Fruit fly (Drosophila melanogaster) whole organism, embryonic: ENCODE results near the gene CG1951.
A peak's percentile ranks its signal among the peaks of the same experiment; 100 is the strongest.

Experiments used
- Asciz ChIP-seq: fragments of 200-800 bp; sonication (Bioruptor generic); optimal IDR thresholded peaks from 2 replicates; lab custom pipeline; 2017; ENCODE audit warnings: missing biosample characterization, mild to moderate bottlenecking, missing genetic modification characterization, missing genetic modification reagents
- B-H2 ChIP-seq: fragments of 200-800 bp; sonication (Bioruptor generic); optimal IDR thresholded peaks from 2 replicates; lab custom pipeline; 2018; ENCODE audit warnings: missing biosample characterization, mild to moderate bottlenecking, missing genetic modification characterization
- CG10274 ChIP-seq: fragments of 200-800 bp; sonication (Bioruptor generic); optimal IDR thresholded peaks from 3 replicates; lab custom pipeline; 2017; ENCODE audit warnings: missing biosample characterization, mild to moderate bottlenecking, missing genetic modification characterization
- CG11398 ChIP-seq: fragments of 200-800 bp; sonication (Bioruptor generic); optimal IDR thresholded peaks from 2 replicates; lab custom pipeline; 2016; ENCODE audit warnings: missing biosample characterization, missing genetic modification characterization
- CG11696 ChIP-seq: fragments of 200-800 bp; sonication (Bioruptor generic); IDR thresholded peaks from 2 replicates; pipeline ENCODE4 v1.3.6; 2022; ENCODE audit warnings: missing biosample characterization, missing genetic modification characterization
- CG12155 ChIP-seq: fragments of 200-800 bp; sonication (Bioruptor generic); optimal IDR thresholded peaks from 3 replicates; lab custom pipeline; 2016; ENCODE audit warnings: missing biosample characterization, missing genetic modification characterization
- CG12219 ChIP-seq: fragments of 200-800 bp; sonication (Bioruptor generic); optimal IDR thresholded peaks from 3 replicates; lab custom pipeline; 2018; ENCODE audit warnings: missing biosample characterization, mild to moderate bottlenecking, missing genetic modification characterization
- CG12744 ChIP-seq: fragments of 200-800 bp; sonication (Bioruptor generic); optimal IDR thresholded peaks from 2 replicates; lab custom pipeline; 2016; ENCODE audit warnings: missing biosample characterization, missing genetic modification characterization
- CG13123 ChIP-seq: fragments of 200-800 bp; sonication (Bioruptor generic); optimal IDR thresholded peaks from 2 replicates; lab custom pipeline; 2016; ENCODE audit warnings: missing biosample characterization, missing genetic modification characterization
- CG13296 ChIP-seq: fragments of 200-800 bp; sonication (Bioruptor generic); optimal IDR thresholded peaks from 3 replicates; lab custom pipeline; 2018; ENCODE audit warnings: missing biosample characterization, mild to moderate bottlenecking, missing genetic modification characterization
- CG1603 ChIP-seq: fragments of 200-800 bp; sonication (Bioruptor generic); optimal IDR thresholded peaks from 2 replicates; lab custom pipeline; 2019; ENCODE audit warnings: missing biosample characterization, mild to moderate bottlenecking, missing genetic modification characterization, moderate library complexity
- CG16779 ChIP-seq: fragments of 200-800 bp; sonication (Bioruptor generic); IDR thresholded peaks from 2 replicates; pipeline ENCODE4 v1.3.6; 2022; ENCODE audit warnings: missing biosample characterization, missing genetic modification characterization
- CG2678 ChIP-seq: fragments of 200-800 bp; sonication (Bioruptor generic); optimal IDR thresholded peaks from 3 replicates; lab custom pipeline; 2019; ENCODE audit warnings: missing biosample characterization, mild to moderate bottlenecking, missing genetic modification characterization, moderate library complexity
- CG3065 ChIP-seq: fragments of 200-800 bp; sonication (Bioruptor generic); optimal IDR thresholded peaks from 2 replicates; lab custom pipeline; 2016; ENCODE audit warnings: missing biosample characterization, missing genetic modification characterization
- CG3838 ChIP-seq: fragments of 200-800 bp; sonication (Bioruptor generic); optimal IDR thresholded peaks from 3 replicates; lab custom pipeline; 2016; ENCODE audit warnings: missing biosample characterization, missing genetic modification characterization
- CG6175 ChIP-seq: fragments of 200-800 bp; sonication (Bioruptor generic); IDR thresholded peaks from 3 replicates; pipeline ENCODE4 v1.3.6; 2022; ENCODE audit warnings: missing biosample characterization, missing genetic modification characterization
- CG6765 ChIP-seq: fragments of 200-800 bp; sonication (Bioruptor generic); optimal IDR thresholded peaks from 3 replicates; lab custom pipeline; 2017; ENCODE audit warnings: missing biosample characterization, mild to moderate bottlenecking, missing genetic modification characterization
- CG7928 ChIP-seq: fragments of 200-800 bp; sonication (Bioruptor generic); optimal IDR thresholded peaks from 2 replicates; lab custom pipeline; 2017; ENCODE audit warnings: missing biosample characterization, mild to moderate bottlenecking, missing genetic modification characterization
- CG8089 ChIP-seq: fragments of 200-800 bp; sonication (Bioruptor generic); optimal IDR thresholded peaks from 3 replicates; lab custom pipeline; 2016; ENCODE audit warnings: missing biosample characterization, missing genetic modification characterization
- CG8924 ChIP-seq: fragments of 200-800 bp; optimal IDR thresholded peaks from 3 replicates; lab custom pipeline; 2019; ENCODE audit warnings: missing biosample characterization, mild to moderate bottlenecking, missing genetic modification characterization, moderate library complexity
- CG9876 ChIP-seq: fragments of 200-800 bp; sonication (Bioruptor generic); optimal IDR thresholded peaks from 2 replicates; lab custom pipeline; 2016; ENCODE audit warnings: missing biosample characterization, missing genetic modification characterization
- Dfd ChIP-seq, 2 experiments: fragments of >200 bp; optimal IDR thresholded peaks; 2 replicates each; lab custom pipeline; 2017; ENCODE audit warnings: missing biosample characterization in 2 of 2, missing genetic modification characterization in 2 of 2
- Drgx ChIP-seq: fragments of 200-800 bp; sonication (Bioruptor generic); IDR thresholded peaks from 2 replicates; pipeline ENCODE4 v1.3.6; 2022; ENCODE audit warnings: missing biosample characterization, missing genetic modification characterization
- HHEX ChIP-seq: fragments of 200-800 bp; sonication (Bioruptor generic); optimal IDR thresholded peaks from 3 replicates; lab custom pipeline; 2017; ENCODE audit warnings: missing biosample characterization, mild to moderate bottlenecking, missing genetic modification characterization, missing genetic modification reagents
- MESR4 ChIP-seq: fragments of 200-800 bp; sonication (Bioruptor generic); optimal IDR thresholded peaks from 2 replicates; lab custom pipeline; 2018; ENCODE audit warnings: missing biosample characterization, mild to moderate bottlenecking, missing genetic modification characterization, moderate library complexity
- Pdp1 ChIP-seq, 2 experiments: fragments of 200-800 bp; sonication (Bioruptor generic); optimal IDR thresholded peaks; 3 replicates each; lab custom pipeline; 2016; ENCODE audit warnings: missing biosample characterization in 2 of 2, missing genetic modification characterization in 2 of 2, mild to moderate bottlenecking in 1 of 2, moderate library complexity in 1 of 2
- Sin3A ChIP-seq: fragments of >200 bp; optimal IDR thresholded peaks from 2 replicates; lab custom pipeline; 2018
- Six4 ChIP-seq: fragments of 200-800 bp; sonication (Bioruptor generic); optimal IDR thresholded peaks from 2 replicates; lab custom pipeline; 2016; ENCODE audit warnings: missing biosample characterization, missing genetic modification characterization
- ato ChIP-seq: fragments of 200-800 bp; sonication (Bioruptor generic); IDR thresholded peaks from 2 replicates; pipeline ENCODE4 v1.3.6; 2022; ENCODE audit warnings: missing biosample characterization, missing genetic modification characterization; ENCODE audit not compliant: partially characterized antibody
- bigmax ChIP-seq: fragments of 200-800 bp; sonication (Bioruptor generic); optimal IDR thresholded peaks from 2 replicates; lab custom pipeline; 2018; ENCODE audit warnings: missing biosample characterization, mild to moderate bottlenecking, missing genetic modification characterization
- chif ChIP-seq, 2 experiments: fragments of 200-800 bp; sonication (Bioruptor generic); optimal IDR thresholded peaks; 3 replicates each; lab custom pipeline; 2016; ENCODE audit warnings: missing biosample characterization in 2 of 2, missing genetic modification characterization in 2 of 2
- chinmo ChIP-seq: fragments of 200-800 bp; sonication (Bioruptor generic); IDR thresholded peaks from 4 replicates; pipeline ENCODE4 v1.3.6; 2022; ENCODE audit warnings: missing biosample characterization, missing genetic modification characterization; ENCODE audit not compliant: partially characterized antibody
- chm ChIP-seq: fragments of 200-800 bp; sonication (Bioruptor generic); IDR thresholded peaks from 2 replicates; pipeline ENCODE4 v1.3.6; 2022; ENCODE audit warnings: missing biosample characterization, missing genetic modification characterization
- dpn ChIP-seq, 2 experiments: fragments of 200-800 bp; sonication (Bioruptor generic); optimal IDR thresholded peaks; 3 replicates each; lab custom pipeline; 2016; ENCODE audit warnings: missing biosample characterization in 2 of 2, missing genetic modification characterization in 2 of 2
- fu2 ChIP-seq: fragments of 200-800 bp; sonication (Bioruptor generic); optimal IDR thresholded peaks from 2 replicates; lab custom pipeline; 2016; ENCODE audit warnings: missing biosample characterization, missing genetic modification characterization
- gt ChIP-seq: fragments of 200-800 bp; sonication (Bioruptor generic); IDR thresholded peaks from 2 replicates; pipeline ENCODE4 v1.3.6; 2022; ENCODE audit warnings: missing biosample characterization, missing genetic modification characterization
- hkb ChIP-seq, 2 experiments: fragments of 200-800 bp in 1 of 2; fragments of >200 bp in 1 of 2; sonication (Bioruptor generic) in 1 of 2; IDR thresholded peaks in 1 of 2; optimal IDR thresholded peaks in 1 of 2; 2 replicates each; pipeline versions ENCODE4 v1.3.6 to Lab custom; 2017 to 2022; ENCODE audit warnings: missing biosample characterization in 1 of 2, missing genetic modification characterization in 1 of 2
- ken ChIP-seq: fragments of 200-800 bp; sonication (Bioruptor generic); IDR thresholded peaks from 3 replicates; pipeline ENCODE4 v1.3.6; 2022; ENCODE audit warnings: missing biosample characterization, missing genetic modification characterization
- oc ChIP-seq: fragments of 200-800 bp; sonication (Bioruptor generic); optimal IDR thresholded peaks from 2 replicates; lab custom pipeline; 2018; ENCODE audit warnings: missing biosample characterization, mild to moderate bottlenecking, missing genetic modification characterization, moderate library complexity
- pan ChIP-seq, 4 experiments: fragments of >200 bp in 3 of 4; fragments of 200-800 bp in 1 of 4; sonication (Bioruptor generic) in 1 of 4; optimal IDR thresholded peaks in 3 of 4; IDR thresholded peaks in 1 of 4; 2 replicates each; pipeline versions ENCODE4 v1.3.6 to Lab custom; 2017 to 2022; ENCODE audit warnings: missing biosample characterization in 2 of 4, missing genetic modification characterization in 2 of 4, mixed read lengths in 1 of 4
- pb ChIP-seq: fragments of 200-800 bp; sonication (Bioruptor generic); optimal IDR thresholded peaks from 3 replicates; lab custom pipeline; 2016; ENCODE audit warnings: missing biosample characterization, missing genetic modification characterization
- rib ChIP-seq: fragments of 200-800 bp; sonication (Bioruptor generic); IDR thresholded peaks from 2 replicates; pipeline ENCODE4 v1.3.6; 2022; ENCODE audit warnings: missing biosample characterization, missing genetic modification characterization
- row ChIP-seq: fragments of 200-800 bp; sonication (Bioruptor generic); IDR thresholded peaks from 3 replicates; pipeline ENCODE4 v1.3.6; 2022; ENCODE audit warnings: missing biosample characterization, missing genetic modification characterization
- salm ChIP-seq: fragments of 200-800 bp; sonication (Bioruptor generic); optimal IDR thresholded peaks from 2 replicates; lab custom pipeline; 2018; ENCODE audit warnings: missing biosample characterization, mild to moderate bottlenecking, missing genetic modification characterization
- sd ChIP-seq: fragments of 200-800 bp; sonication (Bioruptor generic); optimal IDR thresholded peaks from 3 replicates; lab custom pipeline; 2018; ENCODE audit warnings: missing biosample characterization, mild to moderate bottlenecking, missing genetic modification characterization, moderate library complexity
- sens-2 ChIP-seq: fragments of 200-800 bp; sonication (Bioruptor generic); IDR thresholded peaks from 2 replicates; pipeline ENCODE4 v1.3.6; 2022; ENCODE audit warnings: missing biosample characterization, missing genetic modification characterization
- seq ChIP-seq: fragments of 200-800 bp; sonication (Bioruptor generic); IDR thresholded peaks from 2 replicates; pipeline ENCODE4 v1.3.6; 2022; ENCODE audit warnings: missing biosample characterization, missing genetic modification characterization
- sob ChIP-seq: fragments of 200-800 bp; sonication (Bioruptor generic); IDR thresholded peaks from 2 replicates; pipeline ENCODE4 v1.3.6; 2022; ENCODE audit warnings: missing biosample characterization, missing genetic modification characterization
- stc ChIP-seq: fragments of 200-800 bp; sonication (Bioruptor generic); IDR thresholded peaks from 2 replicates; pipeline ENCODE4 v1.3.6; 2022; ENCODE audit warnings: missing biosample characterization, missing genetic modification characterization
- vnd ChIP-seq: fragments of 200-800 bp; sonication (Bioruptor generic); IDR thresholded peaks from 3 replicates; pipeline ENCODE4 v1.3.6; 2022; ENCODE audit warnings: missing biosample characterization, missing genetic modification characterization; ENCODE audit not compliant: partially characterized antibody

Gene CG1951

dm6 chr3R:29077572-29077971 lies 50.5 kb downstream of the CG1951 start:
- TF ChIP-seq rib (0 out of 2 replicates have a peak, but pooled peaks have one; percentile 12), Drgx (0 out of 2 replicates have a peak, but pooled peaks have one; percentile 6), gt (GFP tag; lab: Robert Waterston, UW) (no peak), seq (GFP tag; lab: Robert Waterston, UW) (peak; percentile 52), CG9876 (peak; percentile 2), CG3065 (GFP tag; lab: Kevin White, UChicago) (no peak), CG12219 (no peak), CG2678 (tag; lab: Kevin White, UChicago) (peak; percentile 22), Pdp1 (GFP tag; optimal IDR thresholded peaks at IDR 0.05; lab: Kevin White, UChicago) (no peak), CG6175 (GFP tag; lab: Robert Waterston, UW) (peak; percentile 59; the same call in 1 of the 3 replicates), CG12744 (GFP tag; lab: Kevin White, UChicago) (no peak), sd (tag; lab: Kevin White, UChicago) (peak; percentile 31), chm (GFP tag; lab: Robert Waterston, UW) (0 out of 2 replicates have a peak, but pooled peaks have one; percentile 10), chif (GFP tag; optimal IDR thresholded peaks at IDR 0.05; lab: Kevin White, UChicago) (no peak), ato (GFP tag; lab: Robert Waterston, UW) (no peak), fu2 (GFP tag; lab: Kevin White, UChicago) (no peak), CG13296 (GFP tag; lab: Kevin White, UChicago) (peak; percentile 14), ken (GFP tag; lab: Robert Waterston, UW) (no peak), CG6765 (GFP tag; lab: Kevin White, UChicago) (peak; percentile 7), MESR4 (GFP tag; lab: Kevin White, UChicago) (no peak), Asciz (GFP tag; lab: Kevin White, UChicago) (peak; percentile 13), stc (GFP tag; lab: Robert Waterston, UW) (no peak), pan (optimal IDR thresholded peaks at IDR 0.05; lab: Kevin White, UChicago) (no peak), pan (GFP tag; optimal IDR thresholded peaks at IDR 0.05 in 1 of 2, IDR thresholded peaks at IDR 0.05 in 1 of 2) (peak in 1 of 2 experiments; percentile 6), B-H2 (GFP tag; lab: Kevin White, UChicago) (no peak), dpn (GFP tag; optimal IDR thresholded peaks at IDR 0.05; lab: Kevin White, UChicago) (no peak), sob (GFP tag; lab: Robert Waterston, UW) (0 out of 2 replicates have a peak, but pooled peaks have one; percentile 27), CG10274 (GFP tag; lab: Kevin White, UChicago) (no peak), CG7928 (GFP tag; lab: Kevin White, UChicago) (no peak), sens-2 (GFP tag; lab: Robert Waterston, UW) (no peak), hkb (optimal IDR thresholded peaks at IDR 0.05; lab: Kevin White, UChicago) (no peak), hkb (GFP tag; IDR thresholded peaks at IDR 0.05; lab: Robert Waterston, UW) (peak; percentile 46; the same call in 1 of the 2 replicates), Sin3A (lab: Kevin White, UChicago) (no peak), CG8089 (GFP tag; lab: Kevin White, UChicago) (no peak), Six4 (GFP tag; lab: Kevin White, UChicago) (no peak), salm (tag; lab: Kevin White, UChicago) (no peak), CG1603 (tag; lab: Kevin White, UChicago) (peak; percentile 1), CG3838 (GFP tag; lab: Kevin White, UChicago) (no peak), CG12155 (GFP tag; lab: Kevin White, UChicago) (no peak), CG11696 (GFP tag; lab: Robert Waterston, UW) (0 out of 2 replicates have a peak, but pooled peaks have one; percentile 17), CG16779 (GFP tag; lab: Robert Waterston, UW) (no peak), HHEX (GFP tag; lab: Kevin White, UChicago) (no peak), oc (no peak), CG13123 (GFP tag; lab: Kevin White, UChicago) (no peak), vnd (no peak), chinmo (GFP tag; lab: Robert Waterston, UW) (0 out of 4 replicates have a peak, but pooled peaks have one; percentile 6), CG8924 (no peak), Dfd (GFP tag; optimal IDR thresholded peaks at IDR 0.05; lab: Kevin White, UChicago) (no peak), row (GFP tag; lab: Robert Waterston, UW) (0 out of 3 replicates have a peak, but pooled peaks have one; percentile 11), pb (no peak), bigmax (GFP tag; lab: Kevin White, UChicago) (no peak), CG11398 (GFP tag; lab: Kevin White, UChicago) (no peak)
